Fruit fly (Drosophila melanogaster): ENCODE measurements around the gene CG4440.

DNA sequence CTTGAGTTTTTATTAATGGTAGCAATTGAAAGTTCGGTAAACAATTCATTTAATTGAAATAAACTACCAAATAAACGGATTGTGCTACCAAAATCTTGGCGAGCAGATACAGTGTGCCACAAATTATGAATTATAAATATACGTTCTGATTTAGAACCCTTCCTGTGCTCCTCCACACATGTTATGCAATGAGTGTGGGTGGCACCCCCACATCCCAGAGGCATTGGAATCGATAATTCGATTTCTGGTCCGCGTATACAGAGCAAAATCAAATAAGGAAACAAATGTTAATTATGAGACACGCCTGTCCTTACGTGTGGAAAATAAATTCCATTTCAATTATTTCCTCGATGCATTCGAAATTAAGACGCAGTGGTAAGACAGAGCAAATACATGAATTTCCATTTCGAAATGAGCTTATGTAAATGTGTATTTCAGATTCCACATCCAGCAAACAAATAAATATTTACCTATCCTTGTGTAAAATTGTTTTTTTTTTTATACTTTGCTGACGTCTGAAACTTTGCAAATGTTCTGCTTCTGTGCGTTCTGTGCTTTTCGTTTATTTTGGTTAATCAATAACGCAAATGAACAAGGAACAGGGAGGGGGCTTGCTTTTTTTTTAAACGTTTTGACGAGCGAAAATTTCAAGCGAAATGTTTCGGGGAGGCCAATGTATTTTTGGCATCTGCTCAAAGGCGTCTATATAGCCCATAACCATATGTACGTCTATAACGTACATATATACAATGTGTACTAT lies 7.7 kb upstream of the CG4440 start:
- TF ChIP-seq psq (optimal IDR thresholded peaks at IDR 0.05) (no peak), pan (optimal IDR thresholded peaks at IDR 0.05) (no peak), Dll (optimal IDR thresholded peaks at IDR 0.05) (no peak), CG8478 (optimal IDR thresholded peaks at IDR 0.05) (no peak), usp (GFP tag; optimal IDR thresholded peaks at IDR 0.05) (no peak), EcR (GFP tag; optimal IDR thresholded peaks at IDR 0.05) (no peak)

Measured in whole organism.